Fruit fly (Drosophila melanogaster) whole organism, embryonic: ENCODE data around the gene Mgstl.

Experiments
- Atf3 ChIP-seq: fragments of 200-800 bp; sonication (Bioruptor generic); optimal IDR thresholded peaks from 3 replicates; lab custom pipeline; 2016; ENCODE audit warnings: missing biosample characterization, missing genetic modification characterization
- Bteb2 ChIP-seq: fragments of 200-800 bp; sonication (Bioruptor generic); optimal IDR thresholded peaks from 2 replicates; lab custom pipeline; 2016; ENCODE audit warnings: missing biosample characterization, missing genetic modification characterization
- CG1024 ChIP-seq: fragments of 200-800 bp; sonication (Bioruptor generic); IDR thresholded peaks from 2 replicates; pipeline ENCODE4 v1.3.6; 2022; ENCODE audit warnings: missing biosample characterization, missing genetic modification characterization
- CG10654 ChIP-seq: fragments of 200-800 bp; sonication (Bioruptor generic); optimal IDR thresholded peaks from 2 replicates; lab custom pipeline; 2016; ENCODE audit warnings: missing biosample characterization, missing genetic modification characterization
- CG11456 ChIP-seq: fragments of 200-800 bp; sonication (Bioruptor generic); IDR thresholded peaks from 3 replicates; pipeline ENCODE4 v1.3.6; 2022; ENCODE audit warnings: missing biosample characterization, missing genetic modification characterization
- CG12391 ChIP-seq: fragments of 200-800 bp; sonication (Bioruptor generic); optimal IDR thresholded peaks from 3 replicates; lab custom pipeline; 2018; ENCODE audit warnings: missing biosample characterization, mild to moderate bottlenecking, missing genetic modification characterization, moderate library complexity
- CG13287 ChIP-seq: fragments of 200-800 bp; sonication (Bioruptor generic); IDR thresholded peaks from 2 replicates; pipeline ENCODE4 v1.3.6; 2022; ENCODE audit warnings: missing biosample characterization, missing genetic modification characterization; ENCODE audit not compliant: partially characterized antibody
- CG13296 ChIP-seq: fragments of 200-800 bp; sonication (Bioruptor generic); optimal IDR thresholded peaks from 3 replicates; lab custom pipeline; 2018; ENCODE audit warnings: missing biosample characterization, mild to moderate bottlenecking, missing genetic modification characterization
- CG15514 ChIP-seq: fragments of 200-800 bp; sonication (Bioruptor generic); optimal IDR thresholded peaks from 3 replicates; lab custom pipeline; 2017; ENCODE audit warnings: missing biosample characterization, missing genetic modification characterization, mild to moderate bottlenecking, moderate library complexity, missing genetic modification reagents
- CG17829 ChIP-seq: fragments of 200-800 bp; optimal IDR thresholded peaks from 2 replicates; lab custom pipeline; 2019; ENCODE audit warnings: missing biosample characterization, mild to moderate bottlenecking, missing genetic modification characterization, moderate library complexity
- CG18764 ChIP-seq: fragments of 200-800 bp; sonication (Bioruptor generic); optimal IDR thresholded peaks from 3 replicates; lab custom pipeline; 2016; ENCODE audit warnings: missing biosample characterization, missing genetic modification characterization
- CG30431 ChIP-seq: fragments of 200-800 bp; sonication (Bioruptor generic); optimal IDR thresholded peaks from 2 replicates; lab custom pipeline; 2017; ENCODE audit warnings: missing biosample characterization, missing genetic modification characterization
- CG33557 ChIP-seq: fragments of 200-800 bp; sonication (Bioruptor generic); optimal IDR thresholded peaks from 2 replicates; lab custom pipeline; 2019; ENCODE audit warnings: missing biosample characterization, mild to moderate bottlenecking, missing genetic modification characterization, moderate library complexity
- CG3995 ChIP-seq: fragments of 200-800 bp; sonication (Bioruptor generic); optimal IDR thresholded peaks from 3 replicates; lab custom pipeline; 2016; ENCODE audit warnings: missing biosample characterization, missing genetic modification characterization
- CG6813 ChIP-seq: fragments of 200-800 bp; sonication (Bioruptor generic); optimal IDR thresholded peaks from 2 replicates; lab custom pipeline; 2017; ENCODE audit warnings: missing biosample characterization, missing genetic modification characterization, mild to moderate bottlenecking, moderate library complexity, missing genetic modification reagents
- CG8388 ChIP-seq: fragments of 200-800 bp; sonication (Bioruptor generic); optimal IDR thresholded peaks from 2 replicates; lab custom pipeline; 2019; ENCODE audit warnings: missing biosample characterization, mild to moderate bottlenecking, missing genetic modification characterization, moderate library complexity
- CTCF ChIP-seq: fragments of 200-800 bp; sonication (Bioruptor generic); optimal IDR thresholded peaks from 2 replicates; lab custom pipeline; 2017; ENCODE audit warnings: missing biosample characterization, mild to moderate bottlenecking, missing genetic modification characterization, moderate library complexity
- Camta ChIP-seq: fragments of 200-800 bp; sonication (Bioruptor generic); optimal IDR thresholded peaks from 2 replicates; lab custom pipeline; 2016; ENCODE audit warnings: missing biosample characterization, missing genetic modification characterization
- D ChIP-seq, 2 experiments: fragments of 200-800 bp in 1 of 2; fragments of >200 bp in 1 of 2; sonication (Bioruptor generic) in 1 of 2; optimal IDR thresholded peaks; 2 replicates in 1 of 2; 3 replicates in 1 of 2; lab custom pipeline; 2017; ENCODE audit warnings: mild to moderate bottlenecking in 1 of 2, missing biosample characterization in 1 of 2, missing genetic modification characterization in 1 of 2, missing genetic modification reagents in 1 of 2
- D19B ChIP-seq: fragments of 200-800 bp; sonication (Bioruptor generic); optimal IDR thresholded peaks from 2 replicates; lab custom pipeline; 2017; ENCODE audit warnings: missing biosample characterization, mild to moderate bottlenecking, missing genetic modification characterization
- Deaf1 ChIP-seq: fragments of 200-800 bp; optimal IDR thresholded peaks from 3 replicates; lab custom pipeline; 2019; ENCODE audit warnings: missing biosample characterization, mild to moderate bottlenecking, missing genetic modification characterization, moderate library complexity
- Doc3 ChIP-seq: fragments of 200-800 bp; sonication (Bioruptor generic); IDR thresholded peaks from 3 replicates; pipeline ENCODE4 v1.3.6; 2022; ENCODE audit warnings: missing biosample characterization, missing genetic modification characterization; ENCODE audit not compliant: partially characterized antibody
- Gug ChIP-seq: fragments of 200-800 bp; sonication (Bioruptor generic); IDR thresholded peaks from 4 replicates; pipeline ENCODE4 v1.3.6; 2022; ENCODE audit warnings: missing biosample characterization, missing genetic modification characterization
- HLH3B ChIP-seq: fragments of 200-800 bp; sonication (Bioruptor generic); IDR thresholded peaks from 2 replicates; pipeline ENCODE4 v1.3.6; 2022; ENCODE audit warnings: missing biosample characterization, missing genetic modification characterization
- Hand ChIP-seq: fragments of 200-800 bp; sonication (Bioruptor generic); optimal IDR thresholded peaks from 2 replicates; lab custom pipeline; 2017; ENCODE audit warnings: mild to moderate bottlenecking, missing biosample characterization, missing genetic modification reagents, missing genetic modification characterization
- HmgZ ChIP-seq: fragments of 200-800 bp; sonication (Bioruptor generic); optimal IDR thresholded peaks from 2 replicates; lab custom pipeline; 2018; ENCODE audit warnings: missing biosample characterization, mild to moderate bottlenecking, missing genetic modification characterization
- Kr ChIP-seq: fragments of 200-800 bp; sonication (Bioruptor generic); optimal IDR thresholded peaks from 2 replicates; lab custom pipeline; 2017; ENCODE audit warnings: missing biosample characterization, mild to moderate bottlenecking, missing genetic modification characterization
- MTF-1 ChIP-seq: fragments of 200-800 bp; sonication (Bioruptor generic); optimal IDR thresholded peaks from 2 replicates; lab custom pipeline; 2018; ENCODE audit warnings: missing biosample characterization, mild to moderate bottlenecking, missing genetic modification characterization, borderline replicate concordance
- NFAT ChIP-seq: fragments of 200-800 bp; sonication (Bioruptor generic); IDR thresholded peaks from 2 replicates; pipeline ENCODE4 v1.3.6; 2022; ENCODE audit warnings: missing biosample characterization, missing genetic modification characterization
- Optix ChIP-seq: fragments of 200-800 bp; sonication (Bioruptor generic); IDR thresholded peaks from 3 replicates; pipeline ENCODE4 v1.3.6; 2022; ENCODE audit warnings: missing biosample characterization, missing genetic modification characterization
- Rx ChIP-seq: fragments of 200-800 bp; sonication (Bioruptor generic); IDR thresholded peaks from 2 replicates; pipeline ENCODE4 v1.3.6; 2022; ENCODE audit warnings: missing biosample characterization, missing genetic modification characterization
- Sin3A ChIP-seq: fragments of >200 bp; optimal IDR thresholded peaks from 2 replicates; lab custom pipeline; 2018
- Sox102F ChIP-seq: fragments of 200-800 bp; sonication (Bioruptor generic); optimal IDR thresholded peaks from 2 replicates; lab custom pipeline; 2018; ENCODE audit warnings: missing biosample characterization, mild to moderate bottlenecking, missing genetic modification characterization, moderate library complexity
- abd-A ChIP-seq: fragments of 200-800 bp; sonication (Bioruptor generic); optimal IDR thresholded peaks from 3 replicates; lab custom pipeline; 2019; ENCODE audit warnings: missing biosample characterization, mild to moderate bottlenecking, missing genetic modification characterization, moderate library complexity
- caup ChIP-seq: fragments of 200-800 bp; sonication (Bioruptor generic); optimal IDR thresholded peaks from 3 replicates; lab custom pipeline; 2017; ENCODE audit warnings: missing biosample characterization, mild to moderate bottlenecking, missing genetic modification characterization, moderate library complexity; ENCODE audit not compliant: severe bottlenecking
- croc ChIP-seq: fragments of 200-800 bp; sonication (Bioruptor generic); conservative IDR thresholded peaks from 3 replicates; pipeline ENCODE4 v1.3.6; 2022; ENCODE audit warnings: missing biosample characterization, missing genetic modification characterization
- jigr1 ChIP-seq: fragments of 200-800 bp; sonication (Bioruptor generic); IDR thresholded peaks from 3 replicates; pipeline ENCODE4 v1.3.6; 2022; ENCODE audit warnings: missing biosample characterization, missing genetic modification characterization
- lov ChIP-seq, 2 experiments: fragments of 200-800 bp in 1 of 2; fragments of >200 bp in 1 of 2; sonication (Bioruptor generic) in 1 of 2; IDR thresholded peaks in 1 of 2; optimal IDR thresholded peaks in 1 of 2; 2 replicates in 1 of 2; 3 replicates in 1 of 2; pipeline versions ENCODE4 v1.3.6 to Lab custom; 2017 to 2022; ENCODE audit warnings: missing biosample characterization in 1 of 2, missing genetic modification characterization in 1 of 2
- mld ChIP-seq: fragments of 200-800 bp; sonication (Bioruptor generic); IDR thresholded peaks from 3 replicates; pipeline ENCODE4 v1.3.6; 2022; ENCODE audit warnings: missing biosample characterization, missing genetic modification characterization; ENCODE audit not compliant: partially characterized antibody
- nom ChIP-seq: fragments of 200-800 bp; sonication (Bioruptor generic); optimal IDR thresholded peaks from 2 replicates; lab custom pipeline; 2017; ENCODE audit warnings: missing biosample characterization, missing genetic modification characterization, mild to moderate bottlenecking, moderate library complexity, missing genetic modification reagents
- oc ChIP-seq: fragments of 200-800 bp; sonication (Bioruptor generic); optimal IDR thresholded peaks from 2 replicates; lab custom pipeline; 2018; ENCODE audit warnings: missing biosample characterization, mild to moderate bottlenecking, missing genetic modification characterization, moderate library complexity
- onecut ChIP-seq: fragments of 200-800 bp; sonication (Bioruptor generic); IDR thresholded peaks from 2 replicates; pipeline ENCODE4 v1.3.6; 2022; ENCODE audit warnings: missing biosample characterization, missing genetic modification characterization
- peb ChIP-seq: fragments of 200-800 bp; sonication (Bioruptor generic); IDR thresholded peaks from 2 replicates; pipeline ENCODE4 v1.3.6; 2022; ENCODE audit warnings: missing biosample characterization, missing genetic modification characterization
- pita ChIP-seq: fragments of 200-800 bp; sonication (Bioruptor generic); optimal IDR thresholded peaks from 2 replicates; lab custom pipeline; 2017; ENCODE audit warnings: missing biosample characterization, mild to moderate bottlenecking, missing genetic modification characterization
- row ChIP-seq: fragments of 200-800 bp; sonication (Bioruptor generic); IDR thresholded peaks from 3 replicates; pipeline ENCODE4 v1.3.6; 2022; ENCODE audit warnings: missing biosample characterization, missing genetic modification characterization
- ssp ChIP-seq: fragments of 200-800 bp; sonication (Bioruptor generic); IDR thresholded peaks from 2 replicates; pipeline ENCODE4 v1.3.6; 2022; ENCODE audit warnings: missing biosample characterization, missing genetic modification characterization
- stc ChIP-seq: fragments of 200-800 bp; sonication (Bioruptor generic); IDR thresholded peaks from 2 replicates; pipeline ENCODE4 v1.3.6; 2022; ENCODE audit warnings: missing biosample characterization, missing genetic modification characterization
- tap ChIP-seq: fragments of 200-800 bp; optimal IDR thresholded peaks from 3 replicates; lab custom pipeline; 2019; ENCODE audit warnings: missing biosample characterization, mild to moderate bottlenecking, missing genetic modification characterization, moderate library complexity
- zen ChIP-seq: fragments of 200-800 bp; sonication (Bioruptor generic); optimal IDR thresholded peaks from 3 replicates; lab custom pipeline; 2018; ENCODE audit warnings: missing biosample characterization, mild to moderate bottlenecking, missing genetic modification characterization, moderate library complexity
- zfh2 ChIP-seq: fragments of 200-800 bp; sonication (Bioruptor generic); optimal IDR thresholded peaks from 2 replicates; lab custom pipeline; 2016; ENCODE audit warnings: missing biosample characterization, missing genetic modification characterization

Mgstl gene

DNA sequence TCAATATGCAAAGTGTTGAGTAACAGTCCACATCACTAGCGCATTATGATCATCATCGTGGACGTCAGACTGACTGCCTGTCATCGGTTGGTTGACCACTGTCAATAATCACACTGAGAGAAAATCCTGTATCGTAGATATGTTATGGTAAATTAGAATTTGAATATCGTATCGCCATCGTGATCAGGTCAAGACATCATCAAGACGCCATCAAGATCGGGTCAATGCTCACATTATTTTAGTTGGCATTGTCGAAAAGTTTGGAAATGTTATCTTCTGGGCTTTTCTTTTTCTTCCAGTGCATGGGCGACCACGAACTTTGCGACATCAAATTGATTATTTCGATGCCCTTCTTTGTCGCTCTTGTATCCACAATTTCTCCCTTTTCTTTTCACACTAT is 17.1 kb downstream of the Mgstl start (continued):
- peak; percentile 81 for TF ChIP-seq tap
- no peak for TF ChIP-seq Doc3 (GFP tag; lab: Robert Waterston, UW)
- TF ChIP-seq CG15514 (GFP tag; lab: Kevin White, UChicago): peak; percentile 62
- TF ChIP-seq stc (GFP tag; lab: Robert Waterston, UW): peak; percentile 89
- TF ChIP-seq Optix (GFP tag; lab: Robert Waterston, UW): peak; percentile 88
- TF ChIP-seq onecut (GFP tag; lab: Robert Waterston, UW): peak; percentile 90
- peak; percentile 90 for TF ChIP-seq row (GFP tag; lab: Robert Waterston, UW)
- TF ChIP-seq mld (GFP tag; lab: Robert Waterston, UW): no peak
- peak; percentile 86 for TF ChIP-seq CG17829 (tag; lab: Kevin White, UChicago)
- TF ChIP-seq CG10654 (GFP tag; lab: Kevin White, UChicago): peak; percentile 85
- TF ChIP-seq Rx: peak; percentile 83
- no peak for TF ChIP-seq Sin3A
- TF ChIP-seq CG18764 (GFP tag; lab: Kevin White, UChicago): peak; percentile 79
- TF ChIP-seq HLH3B: peak; percentile 88
- TF ChIP-seq abd-A (tag; lab: Kevin White, UChicago): peak; percentile 79
- TF ChIP-seq D (optimal IDR thresholded peaks at IDR 0.05; lab: Kevin White, UChicago): no peak
- TF ChIP-seq D (GFP tag; optimal IDR thresholded peaks at IDR 0.05; lab: Kevin White, UChicago): peak; percentile 88
- TF ChIP-seq CG1024: peak; percentile 76
- peak; percentile 64 for TF ChIP-seq ssp (GFP tag; lab: Robert Waterston, UW)
- TF ChIP-seq CG13296: peak; percentile 79
- TF ChIP-seq CG13287 (GFP tag; lab: Robert Waterston, UW): no peak
- TF ChIP-seq zen (tag; lab: Kevin White, UChicago): peak; percentile 68
- TF ChIP-seq CG12391: peak; percentile 93
- 0 out of 3 replicates have a peak, but pooled peaks have one; percentile 35 for TF ChIP-seq jigr1
- TF ChIP-seq Kr: no peak
- TF ChIP-seq pita: no peak
- TF ChIP-seq CTCF (GFP tag; lab: Kevin White, UChicago): no peak
- peak; percentile 58 for TF ChIP-seq Deaf1 (tag; lab: Kevin White, UChicago)
- peak; percentile 77 for TF ChIP-seq caup (GFP tag; lab: Kevin White, UChicago)
- peak; percentile 77 for TF ChIP-seq Bteb2 (GFP tag; lab: Kevin White, UChicago)
- peak; percentile 69 for TF ChIP-seq Gug (GFP tag; lab: Robert Waterston, UW)
- peak; percentile 39 for TF ChIP-seq CG3995 (GFP tag; lab: Kevin White, UChicago)
- peak; percentile 92 for TF ChIP-seq Camta (GFP tag; lab: Kevin White, UChicago)
- peak; percentile 87 for TF ChIP-seq Atf3 (GFP tag; lab: Kevin White, UChicago)
- TF ChIP-seq zfh2 (GFP tag; lab: Kevin White, UChicago): peak; percentile 82
- TF ChIP-seq lov (optimal IDR thresholded peaks at IDR 0.05; lab: Kevin White, UChicago): no peak
- TF ChIP-seq lov (GFP tag; IDR thresholded peaks at IDR 0.05; lab: Robert Waterston, UW): peak; percentile 80; the same call in 2 of the 3 replicates
- peak; percentile 34 for TF ChIP-seq nom (GFP tag; lab: Kevin White, UChicago)
- TF ChIP-seq CG33557 (GFP tag; lab: Kevin White, UChicago): peak; percentile 85
- peak; percentile 86 for TF ChIP-seq CG6813 (GFP tag; lab: Kevin White, UChicago)
- TF ChIP-seq peb (GFP tag; lab: Robert Waterston, UW): peak; percentile 42; the same call in 1 of the 2 replicates
- TF ChIP-seq Sox102F (GFP tag; lab: Kevin White, UChicago): peak; percentile 96
- peak; percentile 71; the same call in 2 of the 3 replicates for TF ChIP-seq CG11456
- TF ChIP-seq HmgZ (tag; lab: Kevin White, UChicago): peak; percentile 90
- TF ChIP-seq oc: peak; percentile 93
- TF ChIP-seq MTF-1 (GFP tag; lab: Kevin White, UChicago): peak; percentile 86
- TF ChIP-seq CG8388 (GFP tag; lab: Kevin White, UChicago): peak; percentile 92
- TF ChIP-seq croc (GFP tag; lab: Robert Waterston, UW): peak; percentile 72
- 0 out of 2 replicates have a peak, but pooled peaks have one; percentile 16 for TF ChIP-seq NFAT
- peak; percentile 88 for TF ChIP-seq CG30431 (GFP tag; lab: Kevin White, UChicago)
- TF ChIP-seq Hand (GFP tag; lab: Kevin White, UChicago): peak; percentile 60
- TF ChIP-seq D19B (GFP tag; lab: Kevin White, UChicago): peak; percentile 20
